Fruit fly (Drosophila melanogaster): ENCODE data around the gene Mlp84B.

The Mlp84B gene

dm6 chr3R:7090337-7090830 is 27.1 kb downstream of the Mlp84B start:
- no peak for TF ChIP-seq pdm3 (GFP tag; optimal IDR thresholded peaks at IDR 0.05)
- TF ChIP-seq CG4318 (GFP tag; optimal IDR thresholded peaks at IDR 0.05): no peak
- TF ChIP-seq dac (GFP tag; optimal IDR thresholded peaks at IDR 0.05): no peak
- TF ChIP-seq Hr38 (GFP tag; optimal IDR thresholded peaks at IDR 0.05): no peak
- TF ChIP-seq Sox14 (GFP tag; optimal IDR thresholded peaks at IDR 0.05): peak; percentile 6
- TF ChIP-seq CG10631 (GFP tag; optimal IDR thresholded peaks at IDR 0.05): no peak
- no peak for TF ChIP-seq Ets96B (tag; optimal IDR thresholded peaks at IDR 0.05)
- peak; percentile 13 for TF ChIP-seq CG1621 (tag; optimal IDR thresholded peaks at IDR 0.05)
- TF ChIP-seq CG6792 (GFP tag; optimal IDR thresholded peaks at IDR 0.05): no peak
- TF ChIP-seq eg (GFP tag; IDR thresholded peaks at IDR 0.05): peak; percentile 34; the same call in 1 of the 3 replicates
- TF ChIP-seq Ets21C (GFP tag; optimal IDR thresholded peaks at IDR 0.05): no peak
- TF ChIP-seq salr (GFP tag; optimal IDR thresholded peaks at IDR 0.05): peak in 1 of 2 experiments; percentile 3
- TF ChIP-seq CG34406 (GFP tag; optimal IDR thresholded peaks at IDR 0.05): peak; percentile 16
- TF ChIP-seq CG7368 (GFP tag; optimal IDR thresholded peaks at IDR 0.05): no peak
- no peak for TF ChIP-seq Lpt (GFP tag; optimal IDR thresholded peaks at IDR 0.05)
- peak; percentile 1 for TF ChIP-seq lz (GFP tag; optimal IDR thresholded peaks at IDR 0.05)
- TF ChIP-seq CG32006 (GFP tag; optimal IDR thresholded peaks at IDR 0.05): no peak
- TF ChIP-seq achi (GFP tag; optimal IDR thresholded peaks at IDR 0.05): no peak
- TF ChIP-seq fkh (GFP tag; optimal IDR thresholded peaks at IDR 0.05): no peak
- no peak for TF ChIP-seq CG16779 (tag; optimal IDR thresholded peaks at IDR 0.05)
- TF ChIP-seq cyc (GFP tag; optimal IDR thresholded peaks at IDR 0.05): no peak
- TF ChIP-seq dsx (GFP tag; optimal IDR thresholded peaks at IDR 0.05; ENCODE audit: poor library complexity, severe bottlenecking): no peak
- no peak for TF ChIP-seq net (GFP tag; optimal IDR thresholded peaks at IDR 0.05)
- TF ChIP-seq CG11902 (GFP tag; optimal IDR thresholded peaks at IDR 0.05): no peak
- no peak for TF ChIP-seq Eip93F (GFP tag; optimal IDR thresholded peaks at IDR 0.05)
- peak; percentile 35; the same call in 2 of the 3 replicates for TF ChIP-seq CG8119 (GFP tag; IDR thresholded peaks at IDR 0.05)
- peak; percentile 8 for TF ChIP-seq CG8632 (GFP tag; optimal IDR thresholded peaks at IDR 0.05)
- peak; percentile 4 for TF ChIP-seq CG3032 (tag; optimal IDR thresholded peaks at IDR 0.05)
- TF ChIP-seq CG6276 (GFP tag; optimal IDR thresholded peaks at IDR 0.05): no peak
- TF ChIP-seq Hr4 (GFP tag; optimal IDR thresholded peaks at IDR 0.05): peak; percentile 26
- 0 out of 3 replicates have a peak, but pooled peaks have one; percentile 7 for TF ChIP-seq CG6163 (GFP tag; IDR thresholded peaks at IDR 0.05)
- TF ChIP-seq Sox15 (GFP tag; optimal IDR thresholded peaks at IDR 0.05): no peak
- no peak for TF ChIP-seq OdsH (GFP tag; optimal IDR thresholded peaks at IDR 0.05)
- TF ChIP-seq topi (GFP tag; optimal IDR thresholded peaks at IDR 0.05): peak; percentile 16
- peak; percentile 68 for TF ChIP-seq Eip78C (GFP tag)
- TF ChIP-seq CG3919 (GFP tag; optimal IDR thresholded peaks at IDR 0.05): peak; percentile 33
- no peak for TF ChIP-seq Smox (GFP tag; optimal IDR thresholded peaks at IDR 0.05)
- no peak for TF ChIP-seq CG6808 (GFP tag; optimal IDR thresholded peaks at IDR 0.05)
- TF ChIP-seq Met (GFP tag; optimal IDR thresholded peaks at IDR 0.05): peak; percentile 28
- no peak for TF ChIP-seq CG15336 (GFP tag; IDR thresholded peaks at IDR 0.05)
- peak; percentile 52 for TF ChIP-seq svp (GFP tag)
- TF ChIP-seq ss (GFP tag; optimal IDR thresholded peaks at IDR 0.05): peak in 1 of 2 experiments; percentile 12

Data from whole organism, prepupa.